Worm (Caenorhabditis elegans) whole organism, early embryonic: ENCODE measurements around the gene ugt-4.

Experiments
- ama-1 ChIP-seq: fragments of 150-350 bp; optimal IDR thresholded peaks from 2 replicates; lab custom pipeline; 2014
- ceh-13 ChIP-seq: fragments of 200-800 bp; sonication (Bioruptor generic); optimal IDR thresholded peaks from 2 replicates; lab custom pipeline; 2018; ENCODE audit warnings: mild to moderate bottlenecking, missing genetic modification characterization, missing compliant biosample characterization
- flt-1 ChIP-seq: fragments of 200-800 bp; sonication (Bioruptor generic); IDR thresholded peaks from 2 replicates; pipeline ENCODE4 v1.3.6; 2022; ENCODE audit warnings: missing genetic modification characterization, missing compliant biosample characterization
- sea-1 ChIP-seq: fragments of 200-800 bp; sonication (Bioruptor generic); conservative IDR thresholded peaks from 2 replicates; pipeline ENCODE4 v1.3.6; 2022; ENCODE audit warnings: missing genetic modification characterization, missing compliant biosample characterization

ce11 chrV:12818486-12818885 lies 23.4 kb upstream of the ugt-4 start:
- TF ChIP-seq ama-1 (no peak), sea-1 (GFP tag; lab: Robert Waterston, UW) (no peak), flt-1 (GFP tag; lab: Robert Waterston, UW) (no peak), ceh-13 (GFP tag; lab: Kevin White, UChicago) (no peak)
